Worm (Caenorhabditis elegans): Measurements from ENCODE around the gene ZC404.2.

ZC404.2 gene

DNA sequence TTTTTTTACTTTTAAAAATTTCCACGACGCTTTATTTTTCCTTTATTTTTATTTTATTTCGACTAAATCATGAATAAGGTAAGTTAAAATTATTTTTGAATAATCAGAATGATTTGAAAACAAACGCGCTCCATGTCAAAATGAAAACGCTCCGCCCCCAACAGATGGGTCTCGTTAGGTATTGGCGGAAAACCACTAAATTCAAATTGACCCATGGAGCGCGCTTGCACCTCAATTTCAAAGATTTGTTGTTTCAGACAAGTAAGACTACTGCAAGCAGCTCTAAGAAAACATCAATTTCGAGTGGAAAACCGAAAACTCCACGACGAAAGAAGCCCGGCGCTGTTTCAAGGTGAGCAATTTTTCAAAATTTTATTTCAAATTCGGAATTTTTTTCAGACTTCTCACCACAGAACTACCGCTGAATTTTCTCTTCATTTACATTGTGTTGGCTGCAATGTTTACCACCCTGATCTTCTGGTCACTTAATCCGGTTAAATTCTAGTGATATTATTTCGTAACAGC is at the start of gene ZC404.2:
Gene ZC404.2 (plus strand): TSS at position 47 of the 525 bp plus-strand sequence.
- TF ChIP-seq aly-2 (tag; optimal IDR thresholded peaks at IDR 0.05) (no peak), mml-1 (tag; optimal IDR thresholded peaks at IDR 0.05) (no peak), lin-39 (tag; optimal IDR thresholded peaks at IDR 0.05) (no peak), nhr-77 (tag; optimal IDR thresholded peaks at IDR 0.05) (no peak), ceh-16 (tag; optimal IDR thresholded peaks at IDR 0.05) (no peak), nhr-12 (tag; optimal IDR thresholded peaks at IDR 0.05) (no peak), sea-2 (GFP tag; optimal IDR thresholded peaks at IDR 0.05) (no peak), tbx-2 (tag; optimal IDR thresholded peaks at IDR 0.05) (no peak), nhr-11 (tag; optimal IDR thresholded peaks at IDR 0.05) (no peak), egl-27 (tag; optimal IDR thresholded peaks at IDR 0.05) (no peak), nhr-23 (tag; optimal IDR thresholded peaks at IDR 0.05) (no peak), elt-1 (tag; optimal IDR thresholded peaks at IDR 0.05) (no peak), eor-1 (tag; optimal IDR thresholded peaks at IDR 0.05) (no peak)

DNA sequence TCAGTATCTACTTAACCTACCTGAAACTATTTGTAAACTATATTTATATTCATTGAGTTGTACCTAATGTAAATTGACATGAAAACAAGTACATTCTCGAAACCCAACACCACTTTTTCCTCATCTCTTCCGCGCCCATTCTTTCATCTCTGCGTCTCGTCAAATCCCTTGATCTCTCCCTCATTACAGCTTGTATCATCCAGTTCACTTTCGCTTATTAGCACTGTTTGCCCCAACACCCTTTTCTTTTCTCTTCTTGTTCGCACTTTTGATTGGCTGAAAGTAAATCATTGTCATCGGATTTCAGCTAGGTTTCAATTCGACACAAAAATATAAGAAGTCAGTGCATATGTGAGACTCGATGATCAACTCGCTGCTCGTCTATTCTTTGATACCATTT is 43.0 kb upstream of the ZC404.2 start, which contains the start of gene T25F10.3:
Gene T25F10.3 (plus strand): TSS at position 308 of the 400 bp plus-strand sequence.
- TF ChIP-seq ceh-82 (tag; optimal IDR thresholded peaks at IDR 0.05) (no peak), nhr-25 (tag; optimal IDR thresholded peaks at IDR 0.05) (peak; percentile 41)

DNA sequence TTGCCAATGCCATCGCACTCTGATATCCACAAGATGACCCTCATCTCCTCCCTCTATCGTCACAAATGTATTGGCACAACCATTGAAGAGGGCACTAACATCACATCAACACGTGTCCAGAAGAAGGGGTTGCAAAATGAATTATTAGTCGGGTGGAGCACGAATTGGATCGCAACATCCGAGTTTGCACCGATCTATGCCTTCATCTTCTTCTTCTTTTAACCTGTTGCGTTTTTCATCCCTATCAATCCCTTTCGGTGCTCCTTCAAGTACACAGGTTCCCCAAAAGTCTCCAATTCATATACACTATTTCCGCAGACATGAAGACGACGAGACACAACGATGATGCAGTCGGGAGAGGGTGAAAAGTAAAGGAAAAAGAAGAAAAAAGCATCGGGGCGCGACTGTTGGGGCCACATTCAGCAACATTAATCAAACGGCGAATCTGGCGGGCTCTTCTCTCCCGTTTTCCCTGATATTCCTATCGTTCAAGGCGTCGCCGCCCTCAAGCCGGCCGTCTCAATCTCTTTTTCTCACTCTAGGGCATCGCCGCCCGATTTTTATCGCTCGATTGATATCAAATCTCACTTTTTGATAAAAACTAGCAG is 36.2 kb upstream of the ZC404.2 start:
- no peak for TF ChIP-seq nhr-76 (tag; optimal IDR thresholded peaks at IDR 0.05)
- no peak for TF ChIP-seq eor-1 (tag; optimal IDR thresholded peaks at IDR 0.05)
- TF ChIP-seq nhr-11 (tag; optimal IDR thresholded peaks at IDR 0.05): no peak
- no peak for TF ChIP-seq daf-12 (tag; optimal IDR thresholded peaks at IDR 0.05)
- TF ChIP-seq nhr-25 (tag; optimal IDR thresholded peaks at IDR 0.05): no peak
- TF ChIP-seq ztf-4 (tag; optimal IDR thresholded peaks at IDR 0.05): no peak
- no peak for TF ChIP-seq pha-4 (tag; optimal IDR thresholded peaks at IDR 0.05)
- no peak for TF ChIP-seq unc-39 (tag; optimal IDR thresholded peaks at IDR 0.05)
- no peak for TF ChIP-seq zag-1 (tag; optimal IDR thresholded peaks at IDR 0.05)
- TF ChIP-seq jun-1 (tag; optimal IDR thresholded peaks at IDR 0.05): no peak
- no peak for TF ChIP-seq nfya-1 (tag; optimal IDR thresholded peaks at IDR 0.05; ENCODE audit: insufficient read depth)

DNA sequence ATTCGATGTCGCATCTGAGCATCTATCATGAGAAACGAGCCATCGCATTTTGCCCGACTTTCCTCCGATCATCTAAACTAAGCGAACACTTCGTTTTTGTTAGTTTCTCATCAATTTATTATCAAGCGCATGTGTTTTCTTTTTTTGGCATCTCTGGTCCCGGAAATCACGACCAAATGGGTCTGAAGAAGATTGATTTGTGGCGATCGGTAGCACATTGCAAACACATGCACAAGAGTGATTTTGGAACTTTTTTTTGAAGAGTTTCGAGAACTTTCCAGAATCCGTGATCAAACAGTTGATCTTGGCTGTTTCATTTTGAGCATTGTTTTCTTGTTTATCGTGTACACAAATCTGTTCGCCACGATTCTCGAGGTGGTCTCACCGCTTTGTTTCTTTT is 34.5 kb upstream of the ZC404.2 start:
- TF ChIP-seq ceh-9 (tag; optimal IDR thresholded peaks at IDR 0.05): no peak
- TF ChIP-seq nhr-237 (tag; optimal IDR thresholded peaks at IDR 0.05): no peak
- TF ChIP-seq hmg-11 (tag; optimal IDR thresholded peaks at IDR 0.05): no peak
- no peak for TF ChIP-seq elt-2 (tag; optimal IDR thresholded peaks at IDR 0.05)
- no peak for TF ChIP-seq R02D3.7 (tag; optimal IDR thresholded peaks at IDR 0.05)
- TF ChIP-seq fkh-10 (GFP tag; optimal IDR thresholded peaks at IDR 0.05): no peak
- no peak for TF ChIP-seq ceh-82 (tag; optimal IDR thresholded peaks at IDR 0.05)
- TF ChIP-seq mml-1 (tag; optimal IDR thresholded peaks at IDR 0.05): no peak
- no peak for TF ChIP-seq nhr-25 (tag; optimal IDR thresholded peaks at IDR 0.05)
- no peak for TF ChIP-seq tbx-2 (tag; optimal IDR thresholded peaks at IDR 0.05)
- TF ChIP-seq jun-1 (tag; optimal IDR thresholded peaks at IDR 0.05): no peak
- TF ChIP-seq nhr-77 (tag; optimal IDR thresholded peaks at IDR 0.05): no peak
- TF ChIP-seq lsy-12 (tag; optimal IDR thresholded peaks at IDR 0.05): no peak
- TF ChIP-seq nhr-76 (tag; optimal IDR thresholded peaks at IDR 0.05): no peak
- TF ChIP-seq fos-1 (tag; optimal IDR thresholded peaks at IDR 0.05): no peak
- TF ChIP-seq nhr-43 (tag; optimal IDR thresholded peaks at IDR 0.05; ENCODE audit: poor library complexity, severe bottlenecking): no peak
- TF ChIP-seq nhr-11 (tag; optimal IDR thresholded peaks at IDR 0.05): no peak
- no peak for TF ChIP-seq daf-12 (tag; optimal IDR thresholded peaks at IDR 0.05)

DNA sequence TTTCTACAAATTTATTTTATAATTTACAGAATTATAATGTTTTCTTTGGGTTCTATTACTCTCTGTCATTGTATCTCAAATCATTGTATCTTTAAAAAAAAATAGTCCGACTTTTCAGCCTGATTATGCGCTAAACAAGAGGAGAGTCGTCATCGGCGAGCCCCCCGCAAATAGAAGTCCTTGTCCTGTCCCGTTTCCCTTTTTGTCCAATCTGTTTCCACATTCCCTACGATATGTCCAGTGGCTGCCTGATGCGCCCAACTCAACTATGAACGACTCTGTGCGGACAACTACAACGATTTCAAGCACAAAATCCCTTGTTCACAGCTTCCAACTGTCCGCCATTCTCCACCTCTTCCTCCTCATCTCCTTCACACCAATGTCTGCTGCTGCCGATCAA is 29.7 kb upstream of the ZC404.2 start, which contains the start of gene dbl-1:
Gene dbl-1 (plus strand): TSS at position 119 of the 400 bp plus-strand sequence.
- TF ChIP-seq unc-39 (tag; optimal IDR thresholded peaks at IDR 0.05) (no peak), ZK546.5 (tag; optimal IDR thresholded peaks at IDR 0.05) (no peak), nhr-43 (tag; optimal IDR thresholded peaks at IDR 0.05; ENCODE audit: poor library complexity, severe bottlenecking) (no peak), lin-15B (tag; optimal IDR thresholded peaks at IDR 0.05) (no peak), nhr-76 (tag; optimal IDR thresholded peaks at IDR 0.05) (no peak), ama-1 (optimal IDR thresholded peaks at IDR 0.05) (no peak), nhr-77 (tag; optimal IDR thresholded peaks at IDR 0.05) (no peak), unc-62 (GFP tag; optimal IDR thresholded peaks at IDR 0.05) (no peak), elt-3 (tag; optimal IDR thresholded peaks at IDR 0.05) (no peak), daf-12 (tag; optimal IDR thresholded peaks at IDR 0.05) (no peak), fkh-10 (GFP tag; optimal IDR thresholded peaks at IDR 0.05) (no peak), ceh-16 (tag; optimal IDR thresholded peaks at IDR 0.05) (no peak), pqm-1 (tag; optimal IDR thresholded peaks at IDR 0.05) (no peak), aly-2 (tag; optimal IDR thresholded peaks at IDR 0.05) (no peak), hmg-11 (tag; optimal IDR thresholded peaks at IDR 0.05) (no peak), jun-1 (tag; optimal IDR thresholded peaks at IDR 0.05) (no peak), snpc-4 (tag; optimal IDR thresholded peaks at IDR 0.05) (no peak)
